Worm (Caenorhabditis elegans): Measurements from ENCODE around the gene Y51B9A.8.

Y51B9A.8 gene

ce11 chrII:9447965-9448364 lies 49.3 kb downstream of the Y51B9A.8 start, which contains the start of gene chil-18:
chil-18 (plus strand) TSS chrII:9448265.
- no peak for TF ChIP-seq nhr-12 (tag; optimal IDR thresholded peaks at IDR 0.05)
- no peak for TF ChIP-seq nhr-76 (tag; optimal IDR thresholded peaks at IDR 0.05)
- no peak for TF ChIP-seq drap-1 (GFP tag; optimal IDR thresholded peaks at IDR 0.05)
- TF ChIP-seq elt-3 (tag; optimal IDR thresholded peaks at IDR 0.05) = no peak
- TF ChIP-seq ceh-39 (tag; optimal IDR thresholded peaks at IDR 0.05) = no peak
- no peak for TF ChIP-seq nhr-237 (tag; optimal IDR thresholded peaks at IDR 0.05)
- TF ChIP-seq ztf-11 (tag; optimal IDR thresholded peaks at IDR 0.05) = no peak
- no peak for TF ChIP-seq mab-5 (tag; optimal IDR thresholded peaks at IDR 0.05)
- no peak for TF ChIP-seq sem-2 (GFP tag; optimal IDR thresholded peaks at IDR 0.05)
- TF ChIP-seq tbx-8 (GFP tag; optimal IDR thresholded peaks at IDR 0.05) = no peak
- TF ChIP-seq hlh-1 (tag; optimal IDR thresholded peaks at IDR 0.05) = no peak
- no peak for TF ChIP-seq ces-1 (GFP tag; optimal IDR thresholded peaks at IDR 0.05)
- TF ChIP-seq lin-32 (GFP tag; optimal IDR thresholded peaks at IDR 0.05) = no peak
- TF ChIP-seq flh-1 (GFP tag; optimal IDR thresholded peaks at IDR 0.05) = no peak
- TF ChIP-seq lin-13 (tag; optimal IDR thresholded peaks at IDR 0.05) = no peak
- TF ChIP-seq mep-1 (tag; optimal IDR thresholded peaks at IDR 0.05) = no peak
- no peak for TF ChIP-seq cnd-1 (tag; optimal IDR thresholded peaks at IDR 0.05)
